Fruit fly (Drosophila melanogaster) whole organism, embryonic: Measurements from ENCODE around the gene sick.
A peak's percentile ranks its signal among the peaks of the same experiment; 100 is the strongest.

ENCODE experiments used
- CG10979 ChIP-seq: fragments of 200-800 bp; sonication (Bioruptor generic); optimal IDR thresholded peaks from 2 replicates; lab custom pipeline; 2018; ENCODE audit warnings: missing biosample characterization, mild to moderate bottlenecking, missing genetic modification characterization, moderate library complexity
- CG11247 ChIP-seq: fragments of 200-800 bp; sonication (Bioruptor generic); IDR thresholded peaks from 2 replicates; pipeline ENCODE4 v1.3.6; 2022; ENCODE audit warnings: missing biosample characterization, missing genetic modification characterization
- CG11398 ChIP-seq: fragments of 200-800 bp; sonication (Bioruptor generic); optimal IDR thresholded peaks from 2 replicates; lab custom pipeline; 2016; ENCODE audit warnings: missing biosample characterization, missing genetic modification characterization
- CG11456 ChIP-seq: fragments of 200-800 bp; sonication (Bioruptor generic); IDR thresholded peaks from 3 replicates; pipeline ENCODE4 v1.3.6; 2022; ENCODE audit warnings: missing biosample characterization, missing genetic modification characterization
- CG12236 ChIP-seq: fragments of 200-800 bp; sonication (Bioruptor generic); optimal IDR thresholded peaks from 2 replicates; lab custom pipeline; 2016; ENCODE audit warnings: missing biosample characterization, missing genetic modification characterization
- CG12942 ChIP-seq: fragments of 200-800 bp; sonication (Bioruptor generic); optimal IDR thresholded peaks from 3 replicates; lab custom pipeline; 2016; ENCODE audit warnings: missing biosample characterization, missing genetic modification characterization
- CG15011 ChIP-seq: fragments of 200-800 bp; sonication (Bioruptor generic); optimal IDR thresholded peaks from 3 replicates; lab custom pipeline; 2018; ENCODE audit warnings: missing biosample characterization, mild to moderate bottlenecking, missing genetic modification characterization
- CG17359 ChIP-seq: fragments of 200-800 bp; sonication (Bioruptor generic); optimal IDR thresholded peaks from 3 replicates; lab custom pipeline; 2018; ENCODE audit warnings: missing biosample characterization, mild to moderate bottlenecking, missing genetic modification characterization, moderate library complexity
- CG1792 ChIP-seq: fragments of 200-800 bp; sonication (Bioruptor generic); optimal IDR thresholded peaks from 2 replicates; lab custom pipeline; 2016; ENCODE audit warnings: missing biosample characterization, missing genetic modification characterization
- CG2120 ChIP-seq: fragments of 200-800 bp; sonication (Bioruptor generic); optimal IDR thresholded peaks from 3 replicates; lab custom pipeline; 2016; ENCODE audit warnings: missing biosample characterization, missing genetic modification characterization
- CG2712 ChIP-seq: fragments of 200-800 bp; optimal IDR thresholded peaks from 3 replicates; lab custom pipeline; 2019; ENCODE audit warnings: missing biosample characterization, mild to moderate bottlenecking, missing genetic modification characterization, moderate library complexity
- CG31224 ChIP-seq: fragments of 200-800 bp; sonication (Bioruptor generic); IDR thresholded peaks from 2 replicates; pipeline ENCODE4 v1.3.6; 2022; ENCODE audit warnings: missing biosample characterization, missing genetic modification characterization
- CG31441 ChIP-seq: fragments of 200-800 bp; sonication (Bioruptor generic); IDR thresholded peaks from 2 replicates; pipeline ENCODE4 v1.3.6; 2022; ENCODE audit warnings: missing biosample characterization, missing genetic modification characterization
- CG32767 ChIP-seq: fragments of 200-800 bp; sonication (Bioruptor generic); IDR thresholded peaks from 2 replicates; pipeline ENCODE4 v1.3.6; 2022; ENCODE audit warnings: missing biosample characterization, missing genetic modification characterization
- CG7357 ChIP-seq: fragments of 200-800 bp; sonication (Bioruptor generic); IDR thresholded peaks from 3 replicates; pipeline ENCODE4 v1.3.6; 2022; ENCODE audit warnings: missing biosample characterization, missing genetic modification characterization
- CG7372 ChIP-seq: fragments of 200-800 bp; sonication (Bioruptor generic); IDR thresholded peaks from 2 replicates; pipeline ENCODE4 v1.3.6; 2022; ENCODE audit warnings: missing biosample characterization, missing genetic modification characterization
- CG7928 ChIP-seq: fragments of 200-800 bp; sonication (Bioruptor generic); optimal IDR thresholded peaks from 2 replicates; lab custom pipeline; 2017; ENCODE audit warnings: missing biosample characterization, mild to moderate bottlenecking, missing genetic modification characterization
- CG8089 ChIP-seq: fragments of 200-800 bp; sonication (Bioruptor generic); optimal IDR thresholded peaks from 3 replicates; lab custom pipeline; 2016; ENCODE audit warnings: missing biosample characterization, missing genetic modification characterization
- CG8388 ChIP-seq: fragments of 200-800 bp; sonication (Bioruptor generic); optimal IDR thresholded peaks from 2 replicates; lab custom pipeline; 2019; ENCODE audit warnings: missing biosample characterization, mild to moderate bottlenecking, missing genetic modification characterization, moderate library complexity
- CG8924 ChIP-seq: fragments of 200-800 bp; optimal IDR thresholded peaks from 3 replicates; lab custom pipeline; 2019; ENCODE audit warnings: missing biosample characterization, mild to moderate bottlenecking, missing genetic modification characterization, moderate library complexity
- CG8944 ChIP-seq: fragments of 200-800 bp; sonication (Bioruptor generic); optimal IDR thresholded peaks from 3 replicates; lab custom pipeline; 2016; ENCODE audit warnings: missing biosample characterization, missing genetic modification characterization
- D ChIP-seq, 2 experiments: fragments of 200-800 bp in 1 of 2; fragments of >200 bp in 1 of 2; sonication (Bioruptor generic) in 1 of 2; optimal IDR thresholded peaks; 2 replicates in 1 of 2; 3 replicates in 1 of 2; lab custom pipeline; 2017; ENCODE audit warnings: mild to moderate bottlenecking in 1 of 2, missing biosample characterization in 1 of 2, missing genetic modification characterization in 1 of 2, missing genetic modification reagents in 1 of 2
- Dek ChIP-seq: fragments of 200-800 bp; sonication (Bioruptor generic); optimal IDR thresholded peaks from 3 replicates; lab custom pipeline; 2019; ENCODE audit warnings: missing biosample characterization, mild to moderate bottlenecking, missing genetic modification characterization, moderate library complexity
- Doc2 ChIP-seq: fragments of 200-800 bp; sonication (Bioruptor generic); IDR thresholded peaks from 2 replicates; pipeline ENCODE4 v1.3.6; 2022; ENCODE audit warnings: missing biosample characterization, missing genetic modification characterization
- Eip74EF ChIP-seq, 2 experiments: fragments of 200-800 bp in 1 of 2; fragments of >200 bp in 1 of 2; sonication (Bioruptor generic) in 1 of 2; optimal IDR thresholded peaks; 2 replicates each; lab custom pipeline; 2017 to 2019; ENCODE audit warnings: missing biosample characterization in 2 of 2, missing genetic modification characterization in 2 of 2, mild to moderate bottlenecking in 1 of 2, moderate library complexity in 1 of 2
- Hsf ChIP-seq: fragments of 200-800 bp; sonication (Bioruptor generic); optimal IDR thresholded peaks from 3 replicates; lab custom pipeline; 2016; ENCODE audit warnings: missing biosample characterization, missing genetic modification characterization
- Lim3 ChIP-seq: fragments of 200-800 bp; sonication (Bioruptor generic); IDR thresholded peaks from 2 replicates; pipeline ENCODE4 v1.3.6; 2022; ENCODE audit warnings: missing biosample characterization, missing genetic modification characterization
- NC2β ChIP-seq: fragments of 200-800 bp; sonication (Bioruptor generic); optimal IDR thresholded peaks from 2 replicates; lab custom pipeline; 2016; ENCODE audit warnings: missing biosample characterization, missing genetic modification characterization
- Rx ChIP-seq: fragments of 200-800 bp; sonication (Bioruptor generic); IDR thresholded peaks from 2 replicates; pipeline ENCODE4 v1.3.6; 2022; ENCODE audit warnings: missing biosample characterization, missing genetic modification characterization
- ase ChIP-seq: fragments of 200-800 bp; sonication (Bioruptor generic); IDR thresholded peaks from 3 replicates; pipeline ENCODE4 v1.3.6; 2022; ENCODE audit warnings: missing biosample characterization, missing genetic modification characterization
- cad ChIP-seq: fragments of >200 bp; optimal IDR thresholded peaks from 2 replicates; lab custom pipeline; 2017; ENCODE audit warnings: missing biosample characterization, missing genetic modification characterization
- caup ChIP-seq: fragments of 200-800 bp; sonication (Bioruptor generic); optimal IDR thresholded peaks from 3 replicates; lab custom pipeline; 2017; ENCODE audit warnings: missing biosample characterization, mild to moderate bottlenecking, missing genetic modification characterization, moderate library complexity; ENCODE audit not compliant: severe bottlenecking
- dimm ChIP-seq: fragments of 200-800 bp; sonication (Bioruptor generic); IDR thresholded peaks from 2 replicates; pipeline ENCODE4 v1.3.6; 2022; ENCODE audit warnings: missing biosample characterization, missing genetic modification characterization
- gce ChIP-seq: fragments of 200-800 bp; sonication (Bioruptor generic); IDR thresholded peaks from 3 replicates; pipeline ENCODE4 v1.3.6; 2022; ENCODE audit warnings: missing biosample characterization, missing genetic modification characterization
- gcm ChIP-seq: fragments of 200-800 bp; sonication (Bioruptor generic); optimal IDR thresholded peaks from 2 replicates; lab custom pipeline; 2019; ENCODE audit warnings: missing biosample characterization, mild to moderate bottlenecking, missing genetic modification characterization, moderate library complexity
- h ChIP-seq: fragments of >200 bp; optimal IDR thresholded peaks from 2 replicates; lab custom pipeline; 2017
- ind ChIP-seq: fragments of 200-800 bp; sonication (Bioruptor generic); optimal IDR thresholded peaks from 3 replicates; lab custom pipeline; 2016; ENCODE audit warnings: missing biosample characterization, missing genetic modification characterization
- inv ChIP-seq: fragments of 200-800 bp; sonication (Bioruptor generic); IDR thresholded peaks from 2 replicates; pipeline ENCODE4 v1.3.6; 2022; ENCODE audit warnings: missing biosample characterization, missing genetic modification characterization; ENCODE audit not compliant: partially characterized antibody
- nom ChIP-seq: fragments of 200-800 bp; sonication (Bioruptor generic); optimal IDR thresholded peaks from 2 replicates; lab custom pipeline; 2017; ENCODE audit warnings: missing biosample characterization, missing genetic modification characterization, mild to moderate bottlenecking, moderate library complexity, missing genetic modification reagents
- pnt ChIP-seq: fragments of 200-800 bp; sonication (Bioruptor generic); optimal IDR thresholded peaks from 3 replicates; lab custom pipeline; 2016; ENCODE audit warnings: missing biosample characterization, missing genetic modification characterization
- prd ChIP-seq, 3 experiments: fragments of >200 bp in 2 of 3; fragments of 200-800 bp in 1 of 3; sonication (Bioruptor generic) in 1 of 3; optimal IDR thresholded peaks in 2 of 3; IDR thresholded peaks in 1 of 3; 2 replicates in 2 of 3; 3 replicates in 1 of 3; pipeline versions ENCODE4 v1.3.6 to Lab custom; 2017 to 2022; ENCODE audit warnings: missing biosample characterization in 1 of 3, missing genetic modification characterization in 1 of 3
- psq ChIP-seq: fragments of 200-800 bp; sonication (Bioruptor generic); optimal IDR thresholded peaks from 2 replicates; lab custom pipeline; 2017; ENCODE audit warnings: missing biosample characterization, missing genetic modification characterization
- ranshi ChIP-seq: fragments of 200-800 bp; sonication (Bioruptor generic); IDR thresholded peaks from 2 replicates; pipeline ENCODE4 v1.3.6; 2022; ENCODE audit warnings: missing biosample characterization, missing genetic modification characterization
- so ChIP-seq: fragments of 200-800 bp; sonication (Bioruptor generic); IDR thresholded peaks from 3 replicates; pipeline ENCODE4 v1.3.6; 2022; ENCODE audit warnings: missing biosample characterization, missing genetic modification characterization
- stwl ChIP-seq: fragments of 200-800 bp; sonication (Bioruptor generic); optimal IDR thresholded peaks from 3 replicates; lab custom pipeline; 2018; ENCODE audit warnings: missing biosample characterization, mild to moderate bottlenecking, missing genetic modification characterization, moderate library complexity
- tll ChIP-seq, 2 experiments: fragments of 200-800 bp in 1 of 2; fragments of >200 bp in 1 of 2; sonication (Bioruptor generic) in 1 of 2; optimal IDR thresholded peaks; 2 replicates each; lab custom pipeline; 2017 to 2019; ENCODE audit warnings: missing biosample characterization in 2 of 2, missing genetic modification characterization in 2 of 2, mild to moderate bottlenecking in 1 of 2, moderate library complexity in 1 of 2
- toy ChIP-seq: fragments of 200-800 bp; sonication (Bioruptor generic); IDR thresholded peaks from 2 replicates; pipeline ENCODE4 v1.3.6; 2022; ENCODE audit warnings: missing biosample characterization, missing genetic modification characterization
- wor ChIP-seq: fragments of 200-800 bp; sonication (Bioruptor generic); IDR thresholded peaks from 2 replicates; pipeline ENCODE4 v1.3.6; 2022; ENCODE audit warnings: missing biosample characterization, missing genetic modification characterization
- zfh2 ChIP-seq: fragments of 200-800 bp; sonication (Bioruptor generic); optimal IDR thresholded peaks from 2 replicates; lab custom pipeline; 2016; ENCODE audit warnings: missing biosample characterization, missing genetic modification characterization

sick gene

DNA sequence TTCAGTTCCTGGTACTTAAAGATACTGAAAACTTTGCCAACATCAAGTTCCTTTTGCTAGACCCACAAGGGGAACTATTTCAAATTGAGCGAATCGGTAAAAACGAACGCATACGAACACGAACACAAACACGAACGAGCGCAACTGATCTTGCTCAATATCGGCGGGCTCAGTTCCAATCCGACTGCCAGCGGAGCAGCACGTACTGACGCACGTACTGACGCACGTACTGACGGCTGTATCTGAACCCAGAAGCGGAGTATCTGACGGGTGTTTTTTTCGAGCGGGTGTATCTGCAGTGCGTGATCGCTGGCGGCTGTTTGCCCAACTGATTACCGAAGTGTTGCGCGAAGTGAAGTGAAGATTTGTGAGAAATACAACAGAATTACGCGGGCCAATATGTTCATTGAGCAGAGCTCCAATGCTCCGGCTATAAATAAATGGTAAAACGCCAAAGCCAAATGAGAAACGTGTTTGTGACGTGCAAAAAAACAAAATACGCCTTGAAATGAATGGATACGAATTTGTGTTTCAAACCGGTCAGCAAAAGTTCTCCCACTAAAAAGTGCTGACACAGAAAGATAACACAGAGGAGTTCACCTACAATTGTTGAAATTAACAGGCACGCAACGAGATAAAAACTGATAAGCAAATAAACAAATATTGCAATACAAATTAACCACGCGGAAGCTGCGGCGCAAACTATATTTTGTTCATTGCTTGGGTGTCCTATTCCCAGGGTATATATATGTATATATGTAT lies 139.1 kb downstream of the sick start (continued):
- TF ChIP-seq CG12942 (GFP tag; lab: Kevin White, UChicago) (no peak), gcm (GFP tag; lab: Kevin White, UChicago) (peak; percentile 62), CG11456 (GFP tag; lab: Robert Waterston, UW) (peak; percentile 34; the same call in 1 of the 3 replicates), caup (GFP tag; lab: Kevin White, UChicago) (peak; percentile 29), CG2712 (tag; lab: Kevin White, UChicago) (peak; percentile 17), NC2β (GFP tag; lab: Kevin White, UChicago) (no peak), CG31224 (GFP tag; lab: Robert Waterston, UW) (0 out of 2 replicates have a peak, but pooled peaks have one; percentile 12), Lim3 (GFP tag; lab: Robert Waterston, UW) (no peak), ranshi (GFP tag; lab: Robert Waterston, UW) (no peak; the same call in 1 of the 2 replicates), CG8944 (GFP tag; lab: Kevin White, UChicago) (no peak), Dek (tag; lab: Kevin White, UChicago) (peak; percentile 13), psq (GFP tag; lab: Kevin White, UChicago) (no peak), CG11398 (GFP tag; lab: Kevin White, UChicago) (no peak), stwl (no peak), cad (GFP tag; lab: Kevin White, UChicago) (no peak), CG2120 (GFP tag; lab: Kevin White, UChicago) (no peak), Doc2 (GFP tag; lab: Robert Waterston, UW) (no peak), CG8388 (GFP tag; lab: Kevin White, UChicago) (peak; percentile 14), CG12236 (GFP tag; lab: Kevin White, UChicago) (no peak), pnt (GFP tag; lab: Kevin White, UChicago) (no peak), Eip74EF (GFP tag; optimal IDR thresholded peaks at IDR 0.05; lab: Kevin White, UChicago) (peak in 1 of 2 experiments; percentile 37), prd (optimal IDR thresholded peaks at IDR 0.05; lab: Kevin White, UChicago) (no peak), prd (GFP tag; IDR thresholded peaks at IDR 0.05; lab: Robert Waterston, UW) (no peak), CG17359 (tag; lab: Kevin White, UChicago) (no peak), CG8089 (GFP tag; lab: Kevin White, UChicago) (no peak), wor (GFP tag; lab: Robert Waterston, UW) (no peak), zfh2 (GFP tag; lab: Kevin White, UChicago) (peak; percentile 4), CG7357 (GFP tag; lab: Robert Waterston, UW) (no peak), CG10979 (tag; lab: Kevin White, UChicago) (peak; percentile 11), CG8924 (tag; lab: Kevin White, UChicago) (peak; percentile 34), Rx (GFP tag; lab: Robert Waterston, UW) (no peak), inv (GFP tag; lab: Robert Waterston, UW) (no peak), gce (GFP tag; lab: Robert Waterston, UW) (0 out of 3 replicates have a peak, but pooled peaks have one; percentile 45), CG31441 (GFP tag; lab: Robert Waterston, UW) (no peak), so (GFP tag; lab: Robert Waterston, UW) (peak; percentile 49; the same call in 1 of the 3 replicates), toy (no peak), CG32767 (GFP tag; lab: Robert Waterston, UW) (peak; percentile 23; the same call in 1 of the 2 replicates), CG11247 (GFP tag; lab: Robert Waterston, UW) (no peak), tll (GFP tag; optimal IDR thresholded peaks at IDR 0.05; lab: Kevin White, UChicago) (no peak), nom (GFP tag; lab: Kevin White, UChicago) (peak; percentile 70), h (lab: Kevin White, UChicago) (no peak), ind (GFP tag; lab: Kevin White, UChicago) (no peak), dimm (0 out of 2 replicates have a peak, but pooled peaks have one; percentile 14), CG15011 (GFP tag; lab: Kevin White, UChicago) (no peak), D (optimal IDR thresholded peaks at IDR 0.05; lab: Kevin White, UChicago) (no peak), D (GFP tag; optimal IDR thresholded peaks at IDR 0.05; lab: Kevin White, UChicago) (no peak), ase (GFP tag; lab: Robert Waterston, UW) (no peak), CG1792 (no peak), Hsf (GFP tag; lab: Kevin White, UChicago) (no peak), CG7372 (no peak), CG7928 (GFP tag; lab: Kevin White, UChicago) (no peak)
